Fruit fly (Drosophila melanogaster) whole organism, embryonic: ENCODE data around the gene CG7896.

Experiments
- ATbp ChIP-seq: fragments of 200-800 bp; sonication (Bioruptor generic); optimal IDR thresholded peaks from 2 replicates; lab custom pipeline; 2017; ENCODE audit warnings: missing biosample characterization, mild to moderate bottlenecking, missing genetic modification characterization, missing genetic modification reagents
- C15 ChIP-seq: fragments of 200-800 bp; sonication (Bioruptor generic); IDR thresholded peaks from 3 replicates; pipeline ENCODE4 v1.3.6; 2022; ENCODE audit warnings: missing biosample characterization, missing genetic modification characterization
- CG10147 ChIP-seq: fragments of 200-800 bp; sonication (Bioruptor generic); optimal IDR thresholded peaks from 2 replicates; lab custom pipeline; 2019; ENCODE audit warnings: missing biosample characterization, mild to moderate bottlenecking, missing genetic modification characterization, moderate library complexity
- CG10959 ChIP-seq: fragments of 200-800 bp; sonication (Bioruptor generic); IDR thresholded peaks from 2 replicates; pipeline ENCODE4 v1.3.6; 2022; ENCODE audit warnings: missing biosample characterization, missing genetic modification characterization
- CG11398 ChIP-seq: fragments of 200-800 bp; sonication (Bioruptor generic); optimal IDR thresholded peaks from 2 replicates; lab custom pipeline; 2016; ENCODE audit warnings: missing biosample characterization, missing genetic modification characterization
- CG11723 ChIP-seq: fragments of 200-800 bp; sonication (Bioruptor generic); optimal IDR thresholded peaks from 2 replicates; lab custom pipeline; 2017; ENCODE audit warnings: missing biosample characterization, mild to moderate bottlenecking, missing genetic modification characterization
- CG12744 ChIP-seq: fragments of 200-800 bp; sonication (Bioruptor generic); optimal IDR thresholded peaks from 2 replicates; lab custom pipeline; 2016; ENCODE audit warnings: missing biosample characterization, missing genetic modification characterization
- CG13624 ChIP-seq: fragments of 200-800 bp; sonication (Bioruptor generic); optimal IDR thresholded peaks from 2 replicates; lab custom pipeline; 2016; ENCODE audit warnings: missing biosample characterization, missing genetic modification characterization
- CG13894 ChIP-seq: fragments of 200-800 bp; sonication (Bioruptor generic); optimal IDR thresholded peaks from 3 replicates; lab custom pipeline; 2018; ENCODE audit warnings: missing biosample characterization, mild to moderate bottlenecking, missing genetic modification characterization, moderate library complexity
- CG14441 ChIP-seq: fragments of 200-800 bp; sonication (Bioruptor generic); IDR thresholded peaks from 2 replicates; pipeline ENCODE4 v1.3.6; 2022; ENCODE audit warnings: missing biosample characterization, missing genetic modification characterization
- CG14710 ChIP-seq: fragments of 200-800 bp; sonication (Bioruptor generic); optimal IDR thresholded peaks from 3 replicates; lab custom pipeline; 2019; ENCODE audit warnings: missing biosample characterization, mild to moderate bottlenecking, missing genetic modification characterization, moderate library complexity
- CG1792 ChIP-seq: fragments of 200-800 bp; sonication (Bioruptor generic); optimal IDR thresholded peaks from 2 replicates; lab custom pipeline; 2016; ENCODE audit warnings: missing biosample characterization, missing genetic modification characterization
- CG1832 ChIP-seq: fragments of 200-800 bp; sonication (Bioruptor generic); optimal IDR thresholded peaks from 2 replicates; lab custom pipeline; 2017; ENCODE audit warnings: missing biosample characterization, mild to moderate bottlenecking, missing genetic modification characterization, inconsistent platforms
- CG30020 ChIP-seq: fragments of 200-800 bp; optimal IDR thresholded peaks from 2 replicates; lab custom pipeline; 2019; ENCODE audit warnings: missing biosample characterization, mild to moderate bottlenecking, missing genetic modification characterization, moderate library complexity
- CG30431 ChIP-seq: fragments of 200-800 bp; sonication (Bioruptor generic); optimal IDR thresholded peaks from 2 replicates; lab custom pipeline; 2017; ENCODE audit warnings: missing biosample characterization, missing genetic modification characterization
- CG43689 ChIP-seq: fragments of 200-800 bp; sonication (Bioruptor generic); IDR thresholded peaks from 2 replicates; pipeline ENCODE4 v1.3.6; 2022; ENCODE audit warnings: missing biosample characterization, missing genetic modification characterization
- CG6175 ChIP-seq: fragments of 200-800 bp; sonication (Bioruptor generic); IDR thresholded peaks from 3 replicates; pipeline ENCODE4 v1.3.6; 2022; ENCODE audit warnings: missing biosample characterization, missing genetic modification characterization
- CG6765 ChIP-seq: fragments of 200-800 bp; sonication (Bioruptor generic); optimal IDR thresholded peaks from 3 replicates; lab custom pipeline; 2017; ENCODE audit warnings: missing biosample characterization, mild to moderate bottlenecking, missing genetic modification characterization
- CG7928 ChIP-seq: fragments of 200-800 bp; sonication (Bioruptor generic); optimal IDR thresholded peaks from 2 replicates; lab custom pipeline; 2017; ENCODE audit warnings: missing biosample characterization, mild to moderate bottlenecking, missing genetic modification characterization
- CG8281 ChIP-seq: fragments of 200-800 bp; sonication (Bioruptor generic); optimal IDR thresholded peaks from 2 replicates; lab custom pipeline; 2018; ENCODE audit warnings: missing biosample characterization, mild to moderate bottlenecking, missing genetic modification characterization, moderate library complexity
- CHES-1-like ChIP-seq: fragments of 200-800 bp; sonication (Bioruptor generic); optimal IDR thresholded peaks from 2 replicates; lab custom pipeline; 2016; ENCODE audit warnings: missing biosample characterization, missing genetic modification characterization
- CoRest ChIP-seq: fragments of 200-800 bp; sonication (Bioruptor generic); optimal IDR thresholded peaks from 3 replicates; lab custom pipeline; 2018; ENCODE audit warnings: missing biosample characterization, mild to moderate bottlenecking, missing genetic modification characterization, moderate library complexity
- D ChIP-seq, 2 experiments: fragments of 200-800 bp in 1 of 2; fragments of >200 bp in 1 of 2; sonication (Bioruptor generic) in 1 of 2; optimal IDR thresholded peaks; 2 replicates in 1 of 2; 3 replicates in 1 of 2; lab custom pipeline; 2017; ENCODE audit warnings: mild to moderate bottlenecking in 1 of 2, missing biosample characterization in 1 of 2, missing genetic modification characterization in 1 of 2, missing genetic modification reagents in 1 of 2
- D19A ChIP-seq: fragments of 200-800 bp; optimal IDR thresholded peaks from 3 replicates; lab custom pipeline; 2019; ENCODE audit warnings: missing biosample characterization, mild to moderate bottlenecking, missing genetic modification characterization, moderate library complexity
- Ets65A ChIP-seq: fragments of 200-800 bp; sonication (Bioruptor generic); peaks from one replicate; lab custom pipeline; 2016; ENCODE audit warnings: missing biosample characterization, missing genetic modification characterization
- HLHmδ ChIP-seq: fragments of 200-800 bp; sonication (Bioruptor generic); optimal IDR thresholded peaks from 2 replicates; lab custom pipeline; 2018; ENCODE audit warnings: missing biosample characterization, mild to moderate bottlenecking, missing genetic modification characterization, moderate library complexity
- Hmx ChIP-seq: fragments of 200-800 bp; sonication (Bioruptor generic); optimal IDR thresholded peaks from 2 replicates; lab custom pipeline; 2016; ENCODE audit warnings: missing biosample characterization, missing genetic modification characterization
- Hr3 ChIP-seq: fragments of 200-800 bp; sonication (Bioruptor generic); optimal IDR thresholded peaks from 3 replicates; lab custom pipeline; 2016; ENCODE audit warnings: missing biosample characterization, missing genetic modification characterization
- Mes4 ChIP-seq: fragments of 200-800 bp; sonication (Bioruptor generic); optimal IDR thresholded peaks from 2 replicates; lab custom pipeline; 2016; ENCODE audit warnings: missing biosample characterization, missing genetic modification characterization
- NC2β ChIP-seq: fragments of 200-800 bp; sonication (Bioruptor generic); optimal IDR thresholded peaks from 2 replicates; lab custom pipeline; 2016; ENCODE audit warnings: missing biosample characterization, missing genetic modification characterization
- Oli ChIP-seq: fragments of 200-800 bp; sonication (Bioruptor generic); optimal IDR thresholded peaks from 2 replicates; lab custom pipeline; 2018; ENCODE audit warnings: missing biosample characterization, mild to moderate bottlenecking, missing genetic modification characterization, moderate library complexity
- Poxn ChIP-seq: fragments of 200-800 bp; sonication (Bioruptor generic); IDR thresholded peaks from 2 replicates; pipeline ENCODE4 v1.3.6; 2022; ENCODE audit warnings: missing biosample characterization, missing genetic modification characterization
- Spps ChIP-seq: fragments of 200-800 bp; sonication (Bioruptor generic); optimal IDR thresholded peaks from 2 replicates; lab custom pipeline; 2018; ENCODE audit warnings: missing biosample characterization, mild to moderate bottlenecking, missing genetic modification characterization
- Xrp1 ChIP-seq: fragments of 200-800 bp; sonication (Bioruptor generic); IDR thresholded peaks from 2 replicates; pipeline ENCODE4 v1.3.6; 2022; ENCODE audit warnings: missing biosample characterization, missing genetic modification characterization
- ash1 ChIP-seq: fragments of 200-800 bp; sonication (Bioruptor generic); optimal IDR thresholded peaks from 2 replicates; lab custom pipeline; 2018; ENCODE audit warnings: missing biosample characterization, mild to moderate bottlenecking, missing genetic modification characterization
- az2 ChIP-seq: fragments of 200-800 bp; sonication (Bioruptor generic); optimal IDR thresholded peaks from 3 replicates; lab custom pipeline; 2016; ENCODE audit warnings: missing biosample characterization, missing genetic modification characterization
- br ChIP-seq: fragments of >200 bp; optimal IDR thresholded peaks from 2 replicates; lab custom pipeline; 2017
- crp ChIP-seq, 2 experiments: fragments of 200-800 bp; sonication (Bioruptor generic); optimal IDR thresholded peaks; 2 replicates in 1 of 2; 3 replicates in 1 of 2; lab custom pipeline; 2017; ENCODE audit warnings: missing biosample characterization in 2 of 2, missing genetic modification characterization in 2 of 2, mild to moderate bottlenecking in 1 of 2, moderate library complexity in 1 of 2
- fd102C ChIP-seq: fragments of 200-800 bp; sonication (Bioruptor generic); optimal IDR thresholded peaks from 2 replicates; lab custom pipeline; 2018; ENCODE audit warnings: missing biosample characterization, mild to moderate bottlenecking, missing genetic modification characterization, moderate library complexity
- kah ChIP-seq: fragments of 200-800 bp; sonication (Bioruptor generic); optimal IDR thresholded peaks from 2 replicates; lab custom pipeline; 2018; ENCODE audit warnings: missing biosample characterization, mild to moderate bottlenecking, missing genetic modification characterization
- kay ChIP-seq: fragments of 200-800 bp; sonication (Bioruptor generic); optimal IDR thresholded peaks from 2 replicates; lab custom pipeline; 2016; ENCODE audit warnings: missing biosample characterization, missing genetic modification characterization
- mirr ChIP-seq: fragments of 200-800 bp; sonication (Bioruptor generic); optimal IDR thresholded peaks from 3 replicates; lab custom pipeline; 2018; ENCODE audit warnings: missing biosample characterization, mild to moderate bottlenecking, missing genetic modification characterization
- nom ChIP-seq: fragments of 200-800 bp; sonication (Bioruptor generic); optimal IDR thresholded peaks from 2 replicates; lab custom pipeline; 2017; ENCODE audit warnings: missing biosample characterization, missing genetic modification characterization, mild to moderate bottlenecking, moderate library complexity, missing genetic modification reagents
- oc ChIP-seq: fragments of 200-800 bp; sonication (Bioruptor generic); optimal IDR thresholded peaks from 2 replicates; lab custom pipeline; 2018; ENCODE audit warnings: missing biosample characterization, mild to moderate bottlenecking, missing genetic modification characterization, moderate library complexity
- pita ChIP-seq: fragments of 200-800 bp; sonication (Bioruptor generic); optimal IDR thresholded peaks from 2 replicates; lab custom pipeline; 2017; ENCODE audit warnings: missing biosample characterization, mild to moderate bottlenecking, missing genetic modification characterization
- sisA ChIP-seq: fragments of 200-800 bp; sonication (Bioruptor generic); IDR thresholded peaks from 2 replicates; pipeline ENCODE4 v1.3.6; 2022; ENCODE audit warnings: missing biosample characterization, missing genetic modification characterization
- ssp ChIP-seq: fragments of 200-800 bp; sonication (Bioruptor generic); IDR thresholded peaks from 2 replicates; pipeline ENCODE4 v1.3.6; 2022; ENCODE audit warnings: missing biosample characterization, missing genetic modification characterization
- tll ChIP-seq, 2 experiments: fragments of 200-800 bp in 1 of 2; fragments of >200 bp in 1 of 2; sonication (Bioruptor generic) in 1 of 2; optimal IDR thresholded peaks; 2 replicates each; lab custom pipeline; 2017 to 2019; ENCODE audit warnings: missing biosample characterization in 2 of 2, missing genetic modification characterization in 2 of 2, mild to moderate bottlenecking in 1 of 2, moderate library complexity in 1 of 2
- trem ChIP-seq: fragments of 200-800 bp; optimal IDR thresholded peaks from 3 replicates; lab custom pipeline; 2019; ENCODE audit warnings: missing biosample characterization, mild to moderate bottlenecking, missing genetic modification characterization, moderate library complexity
- ttk ChIP-seq: fragments of 200-800 bp; sonication (Bioruptor generic); IDR thresholded peaks from 2 replicates; pipeline ENCODE4 v2.1.2; 2022; ENCODE audit warnings: missing biosample characterization, missing genetic modification characterization
- zfh1 ChIP-seq: fragments of 200-800 bp; sonication (Bioruptor generic); IDR thresholded peaks from 3 replicates; pipeline ENCODE4 v1.3.6; 2022; ENCODE audit warnings: missing biosample characterization, missing genetic modification characterization

Gene CG7896

dm6 chr3R:30021009-30021408 is 37.8 kb downstream of the CG7896 start (continued):
- peak; percentile 6 for TF ChIP-seq CoRest
- no peak for TF ChIP-seq ash1 (GFP tag; lab: Kevin White, UChicago)
- TF ChIP-seq Ets65A = no peak
- TF ChIP-seq Mes4 (GFP tag; lab: Kevin White, UChicago) = no peak
- no peak for TF ChIP-seq br
- no peak for TF ChIP-seq CG8281 (tag; lab: Kevin White, UChicago)
- no peak for TF ChIP-seq CG30020 (tag; lab: Kevin White, UChicago)
- no peak for TF ChIP-seq CG13894 (tag; lab: Kevin White, UChicago)
- no peak for TF ChIP-seq C15 (GFP tag; lab: Robert Waterston, UW)
- no peak for TF ChIP-seq pita (GFP tag; lab: Kevin White, UChicago)
- no peak for TF ChIP-seq fd102C (GFP tag; lab: Kevin White, UChicago)
- TF ChIP-seq HLHmδ (GFP tag; lab: Kevin White, UChicago) = no peak
- no peak for TF ChIP-seq CG13624 (GFP tag; lab: Kevin White, UChicago)
- TF ChIP-seq Poxn = no peak
- TF ChIP-seq CG12744 (GFP tag; lab: Kevin White, UChicago) = no peak
- TF ChIP-seq kah (GFP tag; lab: Kevin White, UChicago) = no peak
- TF ChIP-seq CG10147 (GFP tag; lab: Kevin White, UChicago) = no peak
- no peak for TF ChIP-seq CG30431 (GFP tag; lab: Kevin White, UChicago)
- TF ChIP-seq NC2β = no peak
- TF ChIP-seq CHES-1-like (GFP tag; lab: Kevin White, UChicago) = no peak
- TF ChIP-seq tll (GFP tag; optimal IDR thresholded peaks at IDR 0.05; lab: Kevin White, UChicago) = no peak
- peak; percentile 45 for TF ChIP-seq ATbp
- peak; percentile 33 for TF ChIP-seq Oli
- TF ChIP-seq trem (tag; lab: Kevin White, UChicago) = no peak
- 0 out of 3 replicates have a peak, but pooled peaks have one; percentile 46 for TF ChIP-seq zfh1
- TF ChIP-seq kay = no peak
- TF ChIP-seq D (optimal IDR thresholded peaks at IDR 0.05; lab: Kevin White, UChicago) = no peak
- peak; percentile 17 for TF ChIP-seq D (GFP tag; optimal IDR thresholded peaks at IDR 0.05; lab: Kevin White, UChicago)
- no peak for TF ChIP-seq Spps (tag; lab: Kevin White, UChicago)
- TF ChIP-seq CG6175 (GFP tag; lab: Robert Waterston, UW) = no peak
- no peak for TF ChIP-seq Hmx (GFP tag; lab: Kevin White, UChicago)
- TF ChIP-seq CG10959 (GFP tag; lab: Robert Waterston, UW) = no peak
- TF ChIP-seq ssp = no peak
- TF ChIP-seq CG14441 (GFP tag; lab: Robert Waterston, UW) = no peak
- no peak for TF ChIP-seq Hr3 (GFP tag; lab: Kevin White, UChicago)
- no peak for TF ChIP-seq D19A
- TF ChIP-seq crp (GFP tag; optimal IDR thresholded peaks at IDR 0.05; lab: Kevin White, UChicago) = no peak
- no peak for TF ChIP-seq CG1832 (GFP tag; lab: Kevin White, UChicago)
- TF ChIP-seq CG7928 (GFP tag; lab: Kevin White, UChicago) = no peak
- no peak for TF ChIP-seq mirr (GFP tag; lab: Kevin White, UChicago)
- no peak for TF ChIP-seq CG43689 (GFP tag; lab: Robert Waterston, UW)
- no peak for TF ChIP-seq nom (GFP tag; lab: Kevin White, UChicago)
- no peak for TF ChIP-seq CG11398 (GFP tag; lab: Kevin White, UChicago)
- TF ChIP-seq sisA = peak; percentile 29; the same call in 1 of the 2 replicates
- TF ChIP-seq CG6765 = no peak
- TF ChIP-seq ttk (GFP tag; lab: Robert Waterston, UW) = no peak
- TF ChIP-seq oc (tag; lab: Kevin White, UChicago) = no peak
- TF ChIP-seq CG14710 (tag; lab: Kevin White, UChicago) = peak; percentile 2
- TF ChIP-seq Xrp1 (GFP tag; lab: Robert Waterston, UW) = peak; percentile 48; the same call in 1 of the 2 replicates
- peak; percentile 3 for TF ChIP-seq az2 (GFP tag; lab: Kevin White, UChicago)
- TF ChIP-seq CG1792 (GFP tag; lab: Kevin White, UChicago) = no peak
- no peak for TF ChIP-seq CG11723
